Fruit fly (Drosophila melanogaster) Kc167 (cell line): ENCODE measurements around the gene Acp65Aa.
"Not testable (repeated sequence)": the region's sequence is repeated elsewhere in the genome, so short reads cannot be mapped to it uniquely, and the experiment has no call there.

Experiments
- Myc ChIP-seq: fragments of >200 bp; optimal IDR thresholded peaks from 2 replicates; lab custom pipeline; 2017; ENCODE audit warnings: missing external identifiers
- Sin3A ChIP-seq: fragments of >200 bp; optimal IDR thresholded peaks from 2 replicates; lab custom pipeline; 2018; ENCODE audit warnings: missing external identifiers
- h ChIP-seq: fragments of >200 bp; optimal IDR thresholded peaks from 3 replicates; lab custom pipeline; 2018; ENCODE audit warnings: missing external identifiers
- insv ChIP-seq: fragments of >200 bp; optimal IDR thresholded peaks from 3 replicates; lab custom pipeline; 2018; ENCODE audit warnings: missing external identifiers
- psq ChIP-seq: fragments of >200 bp; optimal IDR thresholded peaks from 2 replicates; lab custom pipeline; 2017; ENCODE audit warnings: missing external identifiers
- ttk ChIP-seq: sonication (Bioruptor generic); optimal IDR thresholded peaks from 2 replicates; lab custom pipeline; 2017; ENCODE audit warnings: missing external identifiers

Acp65Aa gene

DNA sequence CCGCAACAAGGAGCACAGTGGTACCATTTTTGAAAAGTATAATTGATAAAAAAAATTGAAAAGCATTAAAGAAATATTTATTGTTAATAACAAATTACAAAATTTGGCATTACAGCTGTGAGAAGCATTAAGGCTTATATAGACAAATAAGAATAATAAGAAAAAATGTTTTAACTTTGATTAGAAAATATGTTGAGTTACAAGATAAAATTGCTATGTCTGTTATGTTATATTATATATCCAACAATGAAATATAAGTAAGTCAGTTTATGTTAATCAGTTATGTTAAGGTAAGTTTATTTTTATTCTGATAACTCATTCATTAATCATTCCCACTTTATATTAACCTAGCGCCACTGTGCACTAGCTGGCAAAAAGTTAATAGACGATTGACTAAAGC, 7.3 kb upstream of the Acp65Aa start:
- TF ChIP-seq ttk (lab: Kevin White, UChicago), result no peak
- no peak for TF ChIP-seq Sin3A (lab: Kevin White, UChicago)
- TF ChIP-seq Myc (lab: Kevin White, UChicago), result no peak
- no peak for TF ChIP-seq insv (lab: Kevin White, UChicago)
- no peak for TF ChIP-seq h (lab: Kevin White, UChicago)
- TF ChIP-seq psq (lab: Kevin White, UChicago), result no peak

DNA sequence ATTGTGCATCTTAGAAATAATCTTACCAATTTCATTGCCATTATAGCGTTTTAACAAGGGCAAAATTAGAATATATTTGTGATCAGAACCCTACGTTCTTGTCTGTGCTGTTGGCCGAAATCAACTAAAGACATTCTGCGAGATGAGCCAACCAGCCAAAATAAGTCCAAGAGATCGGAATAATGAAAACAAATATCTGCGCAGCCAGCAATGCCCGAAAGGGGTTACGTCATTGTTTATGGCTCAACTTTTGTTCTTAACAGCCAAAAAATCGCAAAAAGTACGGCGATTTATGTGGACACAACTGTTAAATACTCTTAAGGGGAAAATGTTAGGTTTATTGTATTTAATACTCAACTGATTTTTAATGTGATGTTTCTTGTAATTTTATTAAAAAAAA, 6.0 kb upstream of the Acp65Aa start, which contains the start of gene Cpr65Ay:
TSS of gene Cpr65Ay (minus strand) at position 101 of the 400 bp plus-strand sequence.
- no peak for TF ChIP-seq h (lab: Kevin White, UChicago)
- no peak for TF ChIP-seq ttk (lab: Kevin White, UChicago)
- TF ChIP-seq Myc (lab: Kevin White, UChicago), result no peak
- TF ChIP-seq psq (lab: Kevin White, UChicago), result no peak
- TF ChIP-seq insv (lab: Kevin White, UChicago), result no peak
- TF ChIP-seq Sin3A (lab: Kevin White, UChicago), result no peak

DNA sequence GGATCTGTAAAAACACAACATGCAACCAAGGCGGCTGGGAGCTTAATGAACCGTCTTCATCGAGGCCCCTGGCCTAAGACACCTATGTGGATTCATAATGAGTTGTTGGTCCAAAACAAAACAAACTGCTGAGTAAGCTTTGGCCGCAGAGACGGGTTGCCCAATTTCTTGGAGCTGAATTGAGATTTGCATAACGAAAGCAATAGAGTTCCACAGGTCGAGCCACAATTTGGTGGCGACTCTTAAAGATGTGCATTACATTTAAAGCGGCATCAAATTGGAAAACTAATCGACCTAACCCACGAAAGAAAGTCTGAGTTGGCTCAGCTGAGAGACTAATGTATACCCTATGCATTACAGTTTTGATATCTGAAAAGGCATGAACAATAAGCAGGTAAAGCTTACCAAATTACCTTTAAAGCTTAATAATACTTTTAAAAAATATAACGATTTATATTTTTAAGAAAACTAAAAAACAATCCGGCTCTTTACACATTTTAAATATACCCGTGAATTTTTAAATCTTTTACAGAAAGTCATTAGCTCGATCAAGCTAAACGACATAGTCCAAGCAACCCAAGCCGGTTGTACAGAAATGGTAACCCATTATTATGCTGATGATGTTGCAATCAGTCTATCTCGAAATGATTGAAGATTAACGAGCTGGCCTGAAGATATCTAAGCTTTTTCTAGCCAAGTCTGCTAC, 4.9 kb upstream of the Acp65Aa start, which contains the start of gene CG13297:
TSS of gene CG13297 (minus strand) at position 51 of the 706 bp plus-strand sequence.
- TF ChIP-seq Sin3A (lab: Kevin White, UChicago) (no peak), psq (lab: Kevin White, UChicago) (no peak), ttk (lab: Kevin White, UChicago) (no peak), insv (lab: Kevin White, UChicago) (no peak), h (lab: Kevin White, UChicago) (no peak), Myc (lab: Kevin White, UChicago) (no peak)

- TF ChIP-seq Sin3A (lab: Kevin White, UChicago) (no peak), ttk (lab: Kevin White, UChicago) (no peak), Myc (lab: Kevin White, UChicago) (no peak), h (lab: Kevin White, UChicago) (no peak), insv (lab: Kevin White, UChicago) (no peak), psq (lab: Kevin White, UChicago) (no peak)
Measured at dm6 chr3L:6154951-6155394, 2.4 kb upstream of the Acp65Aa start.

- TF ChIP-seq insv, Sin3A, ttk (lab: Kevin White, UChicago): not testable (repeated sequence)
Measured at dm6 chr3L:6150757-6151354, 1.7 kb downstream of the Acp65Aa start, which contains the start of the genes Cpr65Ax2 and Lcp65Aa. Cpr65Ax2 (minus strand) TSS chr3L:6150857. Lcp65Aa (plus strand) TSS chr3L:6151304.

DNA sequence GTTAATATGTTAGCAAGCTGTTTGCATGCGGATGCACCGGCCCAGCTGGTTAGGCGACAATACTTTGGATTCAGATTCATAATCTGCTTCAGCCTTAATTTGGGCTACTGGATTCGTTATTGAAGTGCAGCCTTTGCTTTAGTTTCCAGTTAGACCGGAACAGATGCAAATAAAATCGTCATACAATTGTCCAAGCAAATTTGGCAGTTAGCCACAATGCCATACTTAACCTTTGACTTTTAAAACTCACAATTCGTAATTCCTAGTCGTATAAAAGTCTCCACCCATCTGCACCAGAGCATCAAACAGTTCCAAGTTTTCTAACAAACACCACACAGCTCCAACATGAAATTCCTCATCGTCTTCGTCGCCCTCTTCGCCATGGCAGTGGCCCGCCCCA, 3.3 kb downstream of the Acp65Aa start, which contains the start of gene Lcp65Ab1:
TSS of gene Lcp65Ab1 (plus strand) at position 301 of the 400 bp plus-strand sequence.
- TF ChIP-seq insv, ttk, Myc (lab: Kevin White, UChicago): not testable (repeated sequence)

dm6 chr3L:6147887-6148286, 4.7 kb downstream of the Acp65Aa start, which contains the start of gene Cpr65Ax1:
Cpr65Ax1 (minus strand) TSS chr3L:6147987.
- not testable (repeated sequence) for TF ChIP-seq Myc, psq, ttk (lab: Kevin White, UChicago)

- not testable (repeated sequence) for TF ChIP-seq Myc, psq, Sin3A (lab: Kevin White, UChicago)
Measured at dm6 chr3L:6146374-6146773, 6.2 kb downstream of the Acp65Aa start, which contains the start of gene Lcp65Ab2. Lcp65Ab2 (plus strand) TSS chr3L:6146674.

DNA sequence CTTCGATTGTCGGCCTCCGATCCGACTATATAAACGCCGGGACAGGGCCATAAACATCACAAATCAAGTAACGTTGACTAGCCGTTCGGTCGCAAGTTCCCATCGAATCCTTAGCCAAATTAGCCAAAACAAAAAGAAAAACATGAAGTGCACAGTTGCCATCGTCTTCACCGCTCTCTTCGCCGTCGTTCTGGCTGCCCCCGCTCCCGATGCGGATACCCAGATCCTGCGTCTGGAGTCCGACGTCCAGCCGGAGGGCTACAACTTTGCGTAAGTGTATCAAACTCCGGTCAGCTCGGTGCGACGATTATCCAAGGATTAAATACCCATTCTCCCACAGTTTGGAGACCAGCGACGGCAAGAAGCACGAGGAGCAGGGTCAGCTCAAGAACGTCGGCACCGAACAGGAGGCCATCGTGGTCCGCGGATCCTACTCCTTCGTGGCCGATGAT, 7.8 kb downstream of the Acp65Aa start, which contains the start of gene Lcp65Ac:
TSS of gene Lcp65Ac (plus strand) at position 51 of the 452 bp plus-strand sequence.
- TF ChIP-seq Myc (lab: Kevin White, UChicago) (no peak), psq (lab: Kevin White, UChicago) (no peak), insv (lab: Kevin White, UChicago) (no peak), h (lab: Kevin White, UChicago) (no peak), ttk (lab: Kevin White, UChicago) (no peak), Sin3A (lab: Kevin White, UChicago) (no peak)

DNA sequence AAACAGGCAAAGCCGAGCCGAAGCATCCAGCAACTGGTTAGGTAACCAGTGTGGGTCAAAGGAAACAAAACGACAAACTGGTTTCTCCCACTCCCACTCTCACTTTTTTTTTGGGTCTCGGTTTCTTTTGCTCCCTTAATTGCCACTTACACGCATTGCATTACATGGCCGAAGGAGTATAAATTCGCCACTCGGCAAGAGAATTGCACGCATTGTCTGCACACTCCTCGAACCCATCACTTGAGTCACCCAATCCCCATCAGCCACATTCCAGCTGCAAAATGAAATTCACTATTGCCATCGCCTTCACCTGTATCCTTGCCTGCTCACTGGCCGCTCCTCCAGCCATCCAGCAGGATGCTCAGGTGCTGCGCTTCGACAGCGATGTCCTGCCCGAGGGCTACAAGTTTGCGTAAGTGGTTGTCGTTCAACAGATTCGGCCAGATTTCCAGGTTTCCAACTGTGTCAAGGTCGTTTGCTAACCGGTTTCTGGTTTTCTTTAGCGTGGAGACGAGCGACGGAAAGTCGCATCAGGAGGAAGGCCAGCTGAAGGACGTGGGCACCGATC, 9.3 kb downstream of the Acp65Aa start, which contains the start of gene Lcp65Ad:
TSS of gene Lcp65Ad (plus strand) at position 208 of the 568 bp plus-strand sequence.
- TF ChIP-seq h (lab: Kevin White, UChicago) (no peak), psq (lab: Kevin White, UChicago) (no peak), ttk (lab: Kevin White, UChicago) (no peak), Myc (lab: Kevin White, UChicago) (no peak), insv (lab: Kevin White, UChicago) (no peak), Sin3A (lab: Kevin White, UChicago) (no peak)

DNA sequence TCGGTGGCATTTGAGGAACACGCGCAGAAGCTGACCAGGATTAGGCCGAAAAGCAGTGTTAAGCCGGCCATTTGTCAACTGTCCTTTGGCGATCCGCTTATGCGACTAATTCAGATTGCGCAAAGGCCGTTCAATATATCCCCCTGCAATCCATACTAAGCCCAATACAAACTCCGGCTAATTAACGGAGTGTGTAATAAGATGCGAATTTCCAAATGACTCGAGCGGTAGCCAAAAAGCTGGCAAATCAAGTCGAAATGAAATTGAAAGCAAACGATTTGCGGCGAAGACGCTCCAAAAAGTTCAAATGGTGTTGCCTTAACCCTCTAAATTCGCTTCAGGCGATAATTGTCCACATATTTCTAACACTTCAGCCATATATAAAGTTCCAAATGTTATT, 10.2 kb downstream of the Acp65Aa start, which contains the start of gene Cpr65Aw:
TSS of gene Cpr65Aw (minus strand) at position 101 of the 400 bp plus-strand sequence.
- TF ChIP-seq psq (lab: Kevin White, UChicago), result no peak
